Fruit fly (Drosophila melanogaster) S2 (cell line): ENCODE measurements around the gene CG9782.

Source experiments
- CG8478 ChIP-seq: fragments of >200 bp; optimal IDR thresholded peaks from 2 replicates; lab custom pipeline; 2018
- CTCF ChIP-seq, 2 experiments: fragments of >200 bp; optimal IDR thresholded peaks; 2 replicates each; lab custom pipeline; 2018

CG9782 gene

DNA sequence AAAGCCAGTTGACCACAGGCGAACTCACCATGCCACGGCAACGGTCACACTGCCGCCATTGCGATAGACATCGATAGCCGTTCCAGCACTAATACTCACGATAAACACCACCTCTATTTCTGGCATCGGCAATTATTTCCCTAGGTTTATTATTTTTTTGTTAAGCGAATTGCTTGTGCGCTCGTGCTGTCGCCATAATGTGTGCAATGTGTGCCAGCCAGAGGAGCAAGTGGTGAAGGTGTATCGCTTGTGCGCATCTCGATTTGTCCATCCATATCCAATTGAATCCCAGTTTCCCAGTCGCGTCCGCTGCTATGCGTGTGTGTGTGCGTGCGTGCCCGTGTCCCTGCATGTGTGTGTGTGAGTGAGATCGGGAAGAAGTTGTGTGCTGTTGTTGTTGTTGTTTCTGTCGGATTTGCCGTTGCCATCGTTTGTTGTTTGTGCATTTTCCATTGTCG is 10.8 kb downstream of the CG9782 start, which contains the start of gene mbt:
TSS of gene mbt (plus strand) at position 85 of the 458 bp plus-strand sequence.
- TF ChIP-seq CG8478 (no peak), CTCF (optimal IDR thresholded peaks at IDR 0.05; lab: Kevin White, UChicago) (peak; percentile 9 to 31)

DNA sequence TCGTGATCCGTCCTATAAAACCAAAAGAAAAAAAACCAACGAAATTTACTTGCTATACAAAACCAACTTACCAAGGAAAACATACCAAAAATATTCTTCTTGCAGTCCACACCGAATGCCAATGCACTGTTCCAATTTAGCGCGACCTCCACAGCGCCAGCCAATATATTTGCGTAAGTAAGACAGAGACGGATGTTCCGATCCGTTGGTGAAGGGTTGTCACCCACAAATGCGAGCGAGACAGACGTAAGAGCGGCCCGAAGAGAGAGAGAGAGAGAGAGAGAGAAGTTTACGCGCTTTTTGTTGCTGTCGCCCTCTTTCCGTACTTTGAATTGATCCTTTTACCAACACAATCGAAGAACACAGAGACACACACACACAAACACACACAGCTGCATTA is 13.6 kb downstream of the CG9782 start:
- TF ChIP-seq CG8478 (no peak), CTCF (optimal IDR thresholded peaks at IDR 0.05; lab: Kevin White, UChicago) (no peak)

DNA sequence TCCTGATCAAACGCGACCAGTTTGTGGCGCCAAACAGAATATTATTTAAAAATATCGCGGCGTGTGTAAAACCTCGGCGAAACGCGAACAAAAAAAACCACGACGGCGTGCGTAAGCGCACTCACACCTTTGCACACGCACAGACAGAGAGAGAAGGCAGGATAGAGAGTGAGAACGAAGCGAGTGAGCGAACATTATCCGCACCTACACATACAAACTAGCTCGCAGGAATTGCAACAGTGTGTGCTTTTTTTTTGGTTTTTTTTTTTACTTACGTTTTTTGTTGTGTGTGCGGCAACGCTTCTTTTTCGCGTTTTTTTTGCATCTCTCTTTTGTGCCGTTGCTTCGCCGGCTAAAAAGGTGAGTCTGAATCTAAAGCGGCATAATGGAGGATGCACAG is 21.6 kb downstream of the CG9782 start:
- TF ChIP-seq CG8478 (no peak), CTCF (optimal IDR thresholded peaks at IDR 0.05; lab: Kevin White, UChicago) (no peak)

DNA sequence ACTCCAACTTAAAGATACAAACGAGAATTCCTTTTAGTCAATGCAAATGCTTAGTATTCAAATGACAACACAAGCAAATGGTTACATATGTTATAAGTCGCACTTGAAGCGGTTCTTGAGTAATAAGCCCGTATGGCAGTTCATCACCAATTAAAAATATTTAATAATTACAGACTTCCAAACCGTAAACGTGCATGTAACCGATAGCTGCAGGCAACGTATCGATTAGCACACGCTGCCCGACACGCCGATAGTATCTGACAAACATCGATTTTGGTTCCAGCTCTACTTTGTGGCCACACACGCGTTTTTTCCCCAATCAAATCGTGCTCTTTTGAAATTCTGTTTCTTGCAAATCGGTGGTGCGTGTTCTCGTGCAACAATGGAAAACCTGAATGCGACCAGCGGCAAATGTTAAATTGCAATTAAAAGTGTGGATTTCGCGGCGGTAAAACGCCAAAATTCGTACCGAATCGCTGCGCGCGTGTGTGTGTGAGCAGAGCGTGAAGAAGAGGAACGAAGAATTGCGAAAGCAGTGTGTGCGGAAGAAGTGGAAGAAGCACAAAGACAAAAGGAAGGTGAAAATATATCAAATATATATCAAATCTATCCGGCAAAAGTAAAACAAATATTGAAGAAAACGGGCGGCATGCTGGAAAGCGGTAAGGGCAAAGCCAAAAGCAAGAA is 22.3 kb downstream of the CG9782 start, which contains the start of the genes CG9784 and Nup153:
TSS of gene CG9784 (minus strand) at position 238 of the 687 bp plus-strand sequence.
TSS of gene Nup153 (plus strand) at position 264 of the 687 bp plus-strand sequence.
- no peak for TF ChIP-seq CG8478
- no peak for TF ChIP-seq CTCF (optimal IDR thresholded peaks at IDR 0.05; lab: Kevin White, UChicago)

DNA sequence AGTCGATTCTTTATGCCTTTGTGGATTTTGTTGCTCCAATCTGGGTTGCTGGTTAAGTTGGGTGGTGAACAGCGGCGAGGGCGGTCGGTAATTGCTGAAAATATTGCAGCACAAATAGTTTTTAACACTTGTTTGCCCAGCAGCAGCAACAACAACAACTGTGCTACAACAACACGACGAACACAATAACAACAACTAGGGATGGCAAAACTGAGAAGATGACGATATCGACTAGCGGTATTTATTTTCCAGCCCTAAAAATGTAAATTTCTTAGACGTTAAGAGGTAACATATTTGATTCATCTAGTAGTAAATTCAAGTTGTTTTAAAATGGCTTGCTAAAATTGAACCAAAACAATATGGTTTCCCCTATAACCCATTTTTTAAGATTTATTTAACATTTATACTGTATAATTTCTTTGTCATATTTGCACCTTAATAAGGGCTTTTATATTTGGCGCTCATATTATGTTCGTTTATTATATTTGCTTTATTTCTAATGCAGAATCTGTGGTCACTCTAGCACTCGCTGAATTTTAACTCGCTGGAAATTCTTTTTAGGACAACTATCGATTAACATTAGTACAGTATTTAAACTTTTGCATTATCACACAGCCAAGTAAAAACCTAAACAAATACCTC is 22.9 kb downstream of the CG9782 start:
- no peak for TF ChIP-seq CG8478
- TF ChIP-seq CTCF (optimal IDR thresholded peaks at IDR 0.05; lab: Kevin White, UChicago), result no peak

DNA sequence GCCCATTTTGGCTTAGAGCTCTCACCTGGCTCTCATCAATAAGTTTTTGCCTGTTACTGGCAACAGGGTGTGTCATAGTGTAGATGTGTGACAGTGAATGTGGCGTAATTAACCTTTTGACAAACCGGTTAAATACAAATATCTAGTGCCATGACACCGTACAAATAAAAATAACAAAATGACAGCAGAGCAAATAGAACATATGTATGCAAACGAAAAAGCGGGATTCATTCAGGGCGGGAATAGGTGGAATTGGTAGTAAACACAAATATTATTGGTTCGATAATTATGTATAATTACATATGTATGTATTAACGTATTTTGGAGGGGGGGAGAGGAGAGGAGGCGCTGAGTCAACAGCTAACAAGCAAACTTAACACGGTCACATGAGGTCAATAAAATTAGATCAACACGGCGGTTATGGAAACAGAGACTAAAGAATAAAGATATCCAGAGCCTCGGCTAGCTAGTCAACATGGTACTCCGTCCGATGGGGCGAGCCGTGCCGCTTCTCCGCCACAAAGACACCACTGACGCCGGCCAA is 25.1 kb downstream of the CG9782 start:
- TF ChIP-seq CTCF (optimal IDR thresholded peaks at IDR 0.05; lab: Kevin White, UChicago), result no peak
- TF ChIP-seq CG8478, result no peak

DNA sequence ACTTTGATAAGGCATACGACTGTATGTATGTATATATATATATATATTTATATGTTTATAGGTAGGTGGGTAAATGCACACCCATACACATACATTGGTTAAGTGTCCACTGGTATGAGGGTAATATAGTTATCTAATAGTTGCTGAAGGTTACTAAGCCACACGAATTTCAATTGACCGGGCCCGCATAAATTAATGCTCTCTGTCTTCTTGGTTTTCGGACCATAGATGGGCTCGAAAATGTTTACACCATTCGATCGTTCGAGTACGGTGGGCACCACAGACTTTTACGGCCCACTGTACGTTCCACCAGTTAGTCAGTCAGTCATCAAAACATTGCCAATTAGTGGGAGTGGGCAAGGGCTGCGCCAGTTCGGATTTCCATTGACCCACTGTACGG is 26.0 kb downstream of the CG9782 start:
- TF ChIP-seq CG8478, result no peak
- no peak for TF ChIP-seq CTCF (optimal IDR thresholded peaks at IDR 0.05; lab: Kevin White, UChicago)

DNA sequence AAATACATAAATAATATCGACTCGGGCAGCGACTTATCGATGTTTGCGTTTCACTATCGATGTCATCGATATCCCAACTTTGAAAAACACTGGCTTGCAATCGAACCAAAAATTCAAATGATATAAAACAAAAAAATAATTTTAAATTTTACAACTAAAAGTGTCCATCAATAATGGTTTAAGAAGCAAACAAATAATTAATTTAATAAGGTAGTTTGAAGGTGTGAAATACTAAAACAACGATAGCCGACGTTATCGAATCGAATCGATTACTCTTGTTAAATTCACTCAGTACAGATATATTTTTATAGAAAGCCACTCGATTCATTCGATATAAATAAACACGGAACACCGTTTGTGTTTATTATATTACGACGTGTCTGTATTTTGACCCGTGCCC is 28.0 kb downstream of the CG9782 start, which contains the start of the genes SMC3 and Ubc7:
TSS of gene SMC3 (minus strand) at position 22 of the 400 bp plus-strand sequence.
TSS of gene Ubc7 (plus strand) at position 260 of the 400 bp plus-strand sequence.
- TF ChIP-seq CTCF (optimal IDR thresholded peaks at IDR 0.05; lab: Kevin White, UChicago) (no peak), CG8478 (no peak)

DNA sequence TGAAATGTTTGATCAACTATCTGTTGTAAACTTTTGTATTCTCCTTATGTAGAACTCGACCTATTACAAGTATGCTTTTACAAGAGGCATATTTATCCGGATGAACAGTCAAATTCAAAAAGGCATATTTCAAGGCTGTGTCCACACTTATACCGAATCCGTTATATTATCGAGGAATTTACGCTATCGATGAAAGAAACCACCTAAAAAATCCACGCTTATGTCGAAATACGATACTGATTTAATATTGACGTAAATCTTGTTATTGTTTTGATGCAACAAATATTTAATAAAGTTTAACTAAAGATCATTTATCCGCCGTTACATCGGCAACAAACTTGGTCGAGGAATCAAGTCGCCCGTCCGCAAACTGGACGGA is 33.7 kb downstream of the CG9782 start, which contains the start of gene CG13014:
TSS of gene CG13014 (plus strand) at position 206 of the 379 bp plus-strand sequence.
- TF ChIP-seq CTCF (optimal IDR thresholded peaks at IDR 0.05; lab: Kevin White, UChicago) (no peak), CG8478 (no peak)

DNA sequence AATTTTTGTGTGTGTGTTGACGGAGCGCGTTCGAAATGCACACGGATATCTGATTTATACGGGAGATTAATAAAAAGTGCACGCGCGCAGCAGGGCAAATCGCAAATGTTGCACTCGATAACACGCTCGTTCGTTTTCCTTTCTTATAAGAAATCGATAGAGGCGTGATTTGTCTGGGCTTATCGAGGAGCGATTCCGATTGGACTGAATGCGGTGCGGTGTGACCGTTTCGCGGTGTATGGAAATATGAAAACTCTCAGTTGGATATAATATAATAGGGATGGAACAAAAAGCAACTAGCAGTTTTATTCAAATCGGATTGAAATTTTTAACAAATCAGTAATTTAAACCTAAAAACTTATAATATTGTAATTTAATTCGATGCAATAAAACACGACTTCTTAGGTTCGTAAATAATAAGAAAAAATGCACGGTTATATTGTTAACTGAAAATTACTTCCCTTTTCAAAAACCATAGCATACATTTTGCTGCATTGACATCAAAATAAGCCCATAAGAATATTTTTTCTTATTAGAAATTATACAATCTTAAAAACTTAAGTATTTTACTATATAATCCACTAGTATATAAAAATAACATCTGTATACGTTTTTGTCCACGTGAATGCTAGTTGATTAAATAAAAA is 34.2 kb downstream of the CG9782 start, which contains the start of gene CanA-14F:
TSS of gene CanA-14F (minus strand) at position 152 of the 647 bp plus-strand sequence.
- TF ChIP-seq CG8478, result no peak
- TF ChIP-seq CTCF (optimal IDR thresholded peaks at IDR 0.05; lab: Kevin White, UChicago), result no peak

DNA sequence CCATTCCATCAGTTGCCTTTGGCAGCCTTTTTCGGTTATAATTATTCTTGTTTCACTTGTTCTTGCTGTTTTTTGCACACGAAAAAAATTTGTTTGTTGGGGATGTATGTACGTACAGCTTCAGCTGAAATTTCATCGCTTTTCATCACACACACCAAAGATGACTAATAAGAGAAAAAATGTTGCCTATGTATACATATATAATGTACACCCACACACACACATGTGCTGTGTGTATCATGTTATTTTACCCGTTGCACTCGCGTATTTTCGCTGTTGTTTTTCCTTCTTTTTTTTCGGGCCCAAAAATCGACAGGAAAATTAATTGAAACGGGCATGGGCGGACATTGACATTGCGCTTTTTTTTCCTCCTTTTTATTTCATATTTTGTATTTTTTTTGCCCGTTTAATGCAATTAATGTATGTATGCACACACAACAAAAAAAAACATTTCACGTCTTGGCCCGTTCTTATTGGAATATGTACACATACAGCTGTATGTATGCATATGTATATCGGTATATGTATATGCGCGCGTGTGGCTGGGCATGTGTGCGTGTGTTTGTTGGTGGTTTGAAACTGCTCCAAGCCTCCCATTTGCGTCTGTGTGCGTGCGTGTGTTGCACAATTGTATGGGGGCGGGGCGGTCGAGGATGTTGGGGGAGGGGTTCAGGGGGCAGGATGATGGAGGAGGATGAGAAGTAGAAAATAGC is 35.1 kb downstream of the CG9782 start:
- TF ChIP-seq CTCF (optimal IDR thresholded peaks at IDR 0.05; lab: Kevin White, UChicago), result no peak

DNA sequence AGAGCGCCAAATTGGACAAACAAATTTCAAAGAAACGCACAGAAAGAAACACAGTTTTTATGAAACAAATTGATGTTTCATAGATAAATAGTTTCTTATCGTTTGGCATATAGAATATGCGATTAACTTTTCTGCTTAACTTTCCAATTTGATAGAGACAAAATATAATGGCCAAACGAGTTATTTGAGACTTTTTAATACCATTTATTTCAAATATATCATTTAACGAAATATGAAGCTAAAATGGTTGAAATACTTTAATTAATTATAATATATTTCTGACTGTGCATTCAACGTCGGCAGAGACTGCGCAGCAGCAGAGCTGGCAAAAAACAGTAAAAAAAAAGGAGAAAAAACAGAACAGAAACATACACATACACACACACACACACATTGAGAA is 35.8 kb downstream of the CG9782 start:
- TF ChIP-seq CG8478, result no peak
- TF ChIP-seq CTCF (optimal IDR thresholded peaks at IDR 0.05; lab: Kevin White, UChicago), result no peak

DNA sequence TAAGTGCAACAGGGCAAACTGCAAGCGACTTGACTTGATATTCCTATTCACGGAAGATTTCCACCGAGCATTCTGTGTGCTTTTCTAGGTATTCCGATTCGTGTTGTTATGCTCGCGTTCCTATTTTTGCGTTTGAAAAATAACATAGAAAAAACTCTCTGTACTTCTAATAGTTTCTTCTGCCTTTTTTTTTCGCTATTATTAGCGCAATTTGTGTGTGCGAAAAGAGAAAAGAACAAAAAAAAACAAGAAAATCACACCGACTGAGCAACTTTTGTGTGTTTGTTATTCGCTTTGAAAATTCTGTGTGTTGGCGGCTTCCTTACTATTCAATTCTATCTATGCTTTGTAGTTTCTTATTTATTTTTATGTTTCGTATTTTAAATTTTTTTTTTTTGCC is 37.7 kb downstream of the CG9782 start:
- no peak for TF ChIP-seq CTCF (optimal IDR thresholded peaks at IDR 0.05; lab: Kevin White, UChicago)
- TF ChIP-seq CG8478, result no peak

DNA sequence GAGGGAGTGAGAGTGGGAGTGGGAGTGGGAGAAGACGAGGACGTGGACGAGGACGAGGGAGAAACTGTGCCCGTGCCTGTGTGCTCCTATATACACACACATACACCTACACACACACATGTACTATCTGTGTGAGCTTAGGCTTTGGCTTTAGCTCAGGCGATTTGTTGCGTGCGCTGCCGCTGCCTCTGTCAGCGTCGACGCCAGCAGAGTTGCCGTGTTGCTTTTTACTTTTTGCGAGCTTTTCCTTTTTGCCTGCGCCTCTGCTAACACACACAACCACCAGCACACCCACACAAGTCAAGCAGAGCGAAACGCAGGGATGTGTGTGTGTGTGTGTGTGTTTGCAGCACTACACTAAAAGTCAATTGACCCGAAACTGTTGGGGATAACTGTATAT is 39.2 kb downstream of the CG9782 start:
- TF ChIP-seq CTCF (optimal IDR thresholded peaks at IDR 0.05; lab: Kevin White, UChicago), result no peak
- no peak for TF ChIP-seq CG8478

DNA sequence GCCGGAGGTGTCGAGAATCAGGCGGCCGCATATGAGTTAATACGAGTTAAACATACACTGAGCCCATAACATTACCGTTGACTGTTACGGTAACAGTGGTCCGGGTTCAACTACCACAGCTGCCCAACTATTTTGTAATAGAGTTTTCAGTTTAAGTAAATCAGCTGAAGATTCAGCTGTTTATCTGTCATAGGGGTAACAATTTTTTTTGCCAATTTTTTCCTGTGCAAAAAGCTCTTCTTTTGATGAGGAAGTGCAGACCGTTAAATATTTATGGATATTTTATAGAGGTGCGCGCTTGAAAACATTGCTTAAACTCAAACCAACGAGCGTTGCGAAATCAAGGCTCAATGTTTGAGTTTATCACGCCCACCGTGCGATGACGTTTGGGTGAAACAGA is 39.7 kb downstream of the CG9782 start:
- no peak for TF ChIP-seq CG8478
- TF ChIP-seq CTCF (optimal IDR thresholded peaks at IDR 0.05; lab: Kevin White, UChicago), result no peak
